Fruit fly (Drosophila melanogaster) whole organism, wandering third instar larva: ENCODE measurements around the gene foxo.

Experiments used
- Abd-B ChIP-seq: fragments of >200 bp; optimal IDR thresholded peaks from 2 replicates; lab custom pipeline; 2017; ENCODE audit warnings: missing biosample characterization, missing genetic modification characterization
- Myc ChIP-seq: fragments of >200 bp; optimal IDR thresholded peaks from 2 replicates; lab custom pipeline; 2017
- N ChIP-seq: fragments of >200 bp; optimal IDR thresholded peaks from 2 replicates; lab custom pipeline; 2018; ENCODE audit warnings: missing biosample characterization, missing external identifiers, missing genetic modification characterization
- OdsH ChIP-seq: fragments of 200-800 bp; sonication (Bioruptor generic); optimal IDR thresholded peaks from 2 replicates; lab custom pipeline; 2016; ENCODE audit warnings: missing biosample characterization, mild to moderate bottlenecking, missing genetic modification characterization
- Rel ChIP-seq, 2 experiments: fragments of 200-800 bp; sonication (Bioruptor generic) in 1 of 2; optimal IDR thresholded peaks; 2 replicates in 1 of 2; 3 replicates in 1 of 2; lab custom pipeline; 2016 to 2019; ENCODE audit warnings: mild to moderate bottlenecking in 2 of 2, missing biosample characterization in 2 of 2, missing genetic modification characterization in 2 of 2, moderate library complexity in 1 of 2
- br ChIP-seq: fragments of 200-800 bp; sonication (Bioruptor generic); optimal IDR thresholded peaks from 2 replicates; lab custom pipeline; 2016; ENCODE audit warnings: missing biosample characterization, missing genetic modification characterization
- ey ChIP-seq: fragments of 200-800 bp; sonication (Bioruptor generic); optimal IDR thresholded peaks from 2 replicates; lab custom pipeline; 2016; ENCODE audit warnings: missing biosample characterization, missing genetic modification characterization
- fru ChIP-seq: fragments of 200-800 bp; sonication (Bioruptor generic); optimal IDR thresholded peaks from 3 replicates; lab custom pipeline; 2016; ENCODE audit warnings: missing biosample characterization, mild to moderate bottlenecking, missing genetic modification characterization
- sage ChIP-seq: fragments of 200-800 bp; sonication (Bioruptor generic); optimal IDR thresholded peaks from 2 replicates; lab custom pipeline; 2016; ENCODE audit warnings: missing biosample characterization, mild to moderate bottlenecking, missing genetic modification characterization
- tai ChIP-seq: sonication (Bioruptor generic); optimal IDR thresholded peaks from 2 replicates; lab custom pipeline; 2016; ENCODE audit warnings: missing biosample characterization, missing genetic modification characterization

DNA sequence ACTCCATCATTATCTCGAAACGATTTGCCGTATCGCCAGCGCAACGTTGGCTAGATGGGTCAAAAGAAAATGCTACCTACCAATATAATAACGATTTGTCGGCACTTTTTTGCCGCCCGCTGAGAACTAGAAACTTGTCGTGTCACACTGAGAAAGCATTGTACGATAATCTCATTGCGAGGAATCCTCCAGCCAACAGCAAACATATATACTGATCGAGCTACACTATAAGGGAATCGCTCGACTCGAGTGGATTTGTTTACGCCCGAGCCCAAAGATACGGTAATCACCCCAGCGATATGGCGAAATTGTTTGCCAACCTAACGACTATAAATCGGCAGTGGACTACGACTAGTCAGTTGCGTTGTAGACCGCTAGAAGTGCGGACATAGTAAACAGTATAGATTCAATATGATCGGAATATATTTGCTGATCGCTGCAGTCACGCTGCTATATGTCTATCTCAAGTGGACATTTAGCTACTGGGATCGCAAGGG is 27.8 kb upstream of the foxo start, which contains the start of gene Cyp6d5:
- TF ChIP-seq Myc (lab: Kevin White, UChicago) = no peak
- no peak for TF ChIP-seq fru (GFP tag; lab: Kevin White, UChicago)
- no peak for TF ChIP-seq OdsH
- no peak for TF ChIP-seq sage
- no peak for TF ChIP-seq Abd-B (GFP tag; lab: Kevin White, UChicago)
- no peak for TF ChIP-seq ey (GFP tag; lab: Kevin White, UChicago)
- no peak for TF ChIP-seq tai (GFP tag; lab: Kevin White, UChicago)
- no peak for TF ChIP-seq Rel (GFP tag; optimal IDR thresholded peaks at IDR 0.05; lab: Kevin White, UChicago)
- TF ChIP-seq Rel (tag; optimal IDR thresholded peaks at IDR 0.05; lab: Kevin White, UChicago) = peak; percentile 56
- TF ChIP-seq N (GFP tag; lab: Kevin White, UChicago) = no peak
- no peak for TF ChIP-seq br (GFP tag; lab: Kevin White, UChicago)
